Worm (Caenorhabditis elegans): Measurements from ENCODE around the gene cpr-2.

ce11 chrV:16483044-16483443, 50.9 kb downstream of the cpr-2 start, which contains the start of gene F57E7.2:
- TF ChIP-seq cog-1 (tag; optimal IDR thresholded peaks at IDR 0.05) (no peak), tab-1 (GFP tag; IDR thresholded peaks at IDR 0.05) (no peak), T22C8.4 (GFP tag; IDR thresholded peaks at IDR 0.05) (no peak)
